Worm (Caenorhabditis elegans) whole organism, early embryonic: ENCODE results near the gene fntb-1.
A peak's percentile ranks its signal among the peaks of the same experiment; 100 is the strongest.

Source experiments
- B0310.2 ChIP-seq: sonication (generic microtip); optimal IDR thresholded peaks from 2 replicates; lab custom pipeline; 2016; ENCODE audit warnings: mild to moderate bottlenecking, missing genetic modification characterization, missing compliant biosample characterization
- F13C5.2 ChIP-seq: sonication (generic microtip); optimal IDR thresholded peaks from 2 replicates; lab custom pipeline; 2017; ENCODE audit warnings: mild to moderate bottlenecking, missing genetic modification characterization, inconsistent platforms, missing compliant biosample characterization
- aly-1 ChIP-seq: sonication (generic microtip); optimal IDR thresholded peaks from 2 replicates; lab custom pipeline; 2016; ENCODE audit warnings: missing genetic modification characterization, missing compliant biosample characterization
- ama-1 ChIP-seq: fragments of 150-350 bp; optimal IDR thresholded peaks from 2 replicates; lab custom pipeline; 2014
- ceh-13 ChIP-seq: fragments of 200-800 bp; sonication (Bioruptor generic); optimal IDR thresholded peaks from 2 replicates; lab custom pipeline; 2018; ENCODE audit warnings: mild to moderate bottlenecking, missing genetic modification characterization, missing compliant biosample characterization
- ceh-36 ChIP-seq: sonication (generic microtip); optimal IDR thresholded peaks from 2 replicates; lab custom pipeline; 2016; ENCODE audit warnings: missing genetic modification characterization, inconsistent platforms, missing compliant biosample characterization
- ets-7 ChIP-seq: sonication (generic microtip); optimal IDR thresholded peaks from 2 replicates; lab custom pipeline; 2016; ENCODE audit warnings: missing genotype, missing genetic modification characterization, missing compliant biosample characterization
- flt-1 ChIP-seq: fragments of 200-800 bp; sonication (Bioruptor generic); IDR thresholded peaks from 2 replicates; pipeline ENCODE4 v1.3.6; 2022; ENCODE audit warnings: missing genetic modification characterization, missing compliant biosample characterization
- hmbx-1 ChIP-seq: sonication (generic microtip); optimal IDR thresholded peaks from 2 replicates; lab custom pipeline; 2016; ENCODE audit warnings: mild to moderate bottlenecking, missing genetic modification characterization, missing compliant biosample characterization
- hmg-4 ChIP-seq: fragments of 200-800 bp; sonication (Bioruptor generic); optimal IDR thresholded peaks from 2 replicates; lab custom pipeline; 2018; ENCODE audit warnings: mild to moderate bottlenecking, missing genetic modification characterization, missing compliant biosample characterization
- hnd-1 ChIP-seq: sonication (generic microtip); optimal IDR thresholded peaks from 2 replicates; lab custom pipeline; 2016; ENCODE audit warnings: missing genetic modification characterization, missing compliant biosample characterization
- pes-1 ChIP-seq: fragments of 200-800 bp; sonication (Bioruptor generic); IDR thresholded peaks from 2 replicates; pipeline ENCODE4 v1.3.6; 2022; ENCODE audit warnings: missing genetic modification reagents, missing genetic modification characterization, missing compliant biosample characterization
- scrt-1 ChIP-seq: fragments of 200-800 bp; sonication (Bioruptor generic); IDR thresholded peaks from 2 replicates; pipeline ENCODE4 v1.3.6; 2022; ENCODE audit warnings: missing genetic modification characterization, missing compliant biosample characterization
- sea-1 ChIP-seq: fragments of 200-800 bp; sonication (Bioruptor generic); conservative IDR thresholded peaks from 2 replicates; pipeline ENCODE4 v1.3.6; 2022; ENCODE audit warnings: missing genetic modification characterization, missing compliant biosample characterization
- tbx-11 ChIP-seq: fragments of 200-800 bp; sonication (Bioruptor generic); IDR thresholded peaks from 2 replicates; pipeline ENCODE4 v1.3.6; 2022; ENCODE audit warnings: missing genetic modification characterization, missing compliant biosample characterization
- tbx-37 ChIP-seq: fragments of 200-800 bp; sonication (Bioruptor generic); conservative IDR thresholded peaks from 2 replicates; pipeline ENCODE4 v1.3.6; 2022; ENCODE audit warnings: missing genetic modification reagents, missing genetic modification characterization, missing compliant biosample characterization
- tra-4 ChIP-seq: sonication (generic microtip); optimal IDR thresholded peaks from 2 replicates; lab custom pipeline; 2017; ENCODE audit warnings: missing genetic modification characterization, missing compliant biosample characterization

Gene fntb-1

ce11 chrV:14476680-14477079, 29.2 kb downstream of the fntb-1 start, which contains the start of gene clec-54:
Gene clec-54 (plus strand): TSS chrV:14476903.
- TF ChIP-seq hmg-4 (GFP tag; lab: Kevin White, UChicago), result no peak
- TF ChIP-seq sea-1 (GFP tag; lab: Robert Waterston, UW), result no peak
- TF ChIP-seq hmbx-1, result no peak
- TF ChIP-seq tbx-11, result no peak

ce11 chrV:14478979-14479378, 31.5 kb downstream of the fntb-1 start, which contains the start of gene clec-55:
Gene clec-55 (plus strand): TSS chrV:14479279.
- no peak for TF ChIP-seq hnd-1 (tag; lab: Kevin White, UChicago)
- TF ChIP-seq ama-1 (lab: Kevin White, UChicago), result no peak
- TF ChIP-seq pes-1 (GFP tag; lab: Robert Waterston, UW), result no peak
- TF ChIP-seq ets-7 (tag; lab: Kevin White, UChicago), result no peak
- no peak for TF ChIP-seq B0310.2 (tag; lab: Kevin White, UChicago)
- no peak for TF ChIP-seq ceh-13 (GFP tag; lab: Kevin White, UChicago)
- no peak for TF ChIP-seq tbx-37 (GFP tag; lab: Robert Waterston, UW)

- TF ChIP-seq ceh-36 (tag; lab: Kevin White, UChicago) (no peak), hnd-1 (tag; lab: Kevin White, UChicago) (no peak), F13C5.2 (tag; lab: Kevin White, UChicago) (no peak)
Measured at ce11 chrV:14480533-14480932, 33.1 kb downstream of the fntb-1 start.

- TF ChIP-seq ama-1 (lab: Kevin White, UChicago), result no peak
- TF ChIP-seq ceh-13 (GFP tag; lab: Kevin White, UChicago), result no peak
- no peak for TF ChIP-seq hmg-4 (GFP tag; lab: Kevin White, UChicago)
- TF ChIP-seq tbx-11, result no peak
- no peak for TF ChIP-seq tbx-37 (GFP tag; lab: Robert Waterston, UW)
- TF ChIP-seq ceh-36 (tag; lab: Kevin White, UChicago), result no peak
Measured at ce11 chrV:14481401-14481800, 34.0 kb downstream of the fntb-1 start, which contains the start of gene R02D5.7. Gene R02D5.7 (minus strand): TSS chrV:14481501.

ce11 chrV:14481987-14482386, 34.5 kb downstream of the fntb-1 start, which contains the start of gene R02D5.10:
Gene R02D5.10 (plus strand): TSS chrV:14482287.
- TF ChIP-seq ama-1 (lab: Kevin White, UChicago), result no peak
- no peak for TF ChIP-seq ceh-13 (GFP tag; lab: Kevin White, UChicago)
- TF ChIP-seq B0310.2 (tag; lab: Kevin White, UChicago), result no peak
- TF ChIP-seq hmg-4 (GFP tag; lab: Kevin White, UChicago), result no peak
- TF ChIP-seq ceh-36 (tag; lab: Kevin White, UChicago), result no peak

ce11 chrV:14482728-14483210, 35.3 kb downstream of the fntb-1 start, which contains the start of gene R02D5.3:
Gene R02D5.3 (plus strand): TSS chrV:14483160.
- TF ChIP-seq flt-1 (GFP tag; lab: Robert Waterston, UW) (no peak), ama-1 (lab: Kevin White, UChicago) (no peak), F13C5.2 (tag; lab: Kevin White, UChicago) (no peak), hnd-1 (tag; lab: Kevin White, UChicago) (no peak), hmg-4 (GFP tag; lab: Kevin White, UChicago) (no peak)

- no peak for TF ChIP-seq ceh-13 (GFP tag; lab: Kevin White, UChicago)
Measured at ce11 chrV:14484582-14484981, 37.1 kb downstream of the fntb-1 start, which contains the start of gene R02D5.4. Gene R02D5.4 (minus strand): TSS chrV:14484682.

ce11 chrV:14491097-14491496, 43.6 kb downstream of the fntb-1 start:
- no peak for TF ChIP-seq sea-1 (GFP tag; lab: Robert Waterston, UW)
- no peak for TF ChIP-seq flt-1 (GFP tag; lab: Robert Waterston, UW)
- peak; percentile 25 for TF ChIP-seq F13C5.2 (tag; lab: Kevin White, UChicago)
- TF ChIP-seq aly-1 (tag; lab: Kevin White, UChicago), result no peak

- no peak for TF ChIP-seq ceh-36 (tag; lab: Kevin White, UChicago)
- TF ChIP-seq B0310.2 (tag; lab: Kevin White, UChicago), result no peak
- TF ChIP-seq scrt-1 (GFP tag; lab: Robert Waterston, UW), result no peak
- TF ChIP-seq pes-1 (GFP tag; lab: Robert Waterston, UW), result no peak
- no peak for TF ChIP-seq sea-1 (GFP tag; lab: Robert Waterston, UW)
- TF ChIP-seq hmg-4 (GFP tag; lab: Kevin White, UChicago), result no peak
- TF ChIP-seq tra-4 (tag; lab: Kevin White, UChicago), result no peak
- no peak for TF ChIP-seq ets-7 (tag; lab: Kevin White, UChicago)
- TF ChIP-seq tbx-37 (GFP tag; lab: Robert Waterston, UW), result no peak
Measured at ce11 chrV:14493665-14494064, 46.2 kb downstream of the fntb-1 start.
